Fruit fly (Drosophila melanogaster) whole organism, embryonic: ENCODE measurements around the gene Muted.

ENCODE experiments used
- CG11456 ChIP-seq: fragments of 200-800 bp; sonication (Bioruptor generic); IDR thresholded peaks from 3 replicates; pipeline ENCODE4 v1.3.6; 2022; ENCODE audit warnings: missing biosample characterization, missing genetic modification characterization
- CG13123 ChIP-seq: fragments of 200-800 bp; sonication (Bioruptor generic); optimal IDR thresholded peaks from 2 replicates; lab custom pipeline; 2016; ENCODE audit warnings: missing biosample characterization, missing genetic modification characterization
- CG13296 ChIP-seq: fragments of 200-800 bp; sonication (Bioruptor generic); optimal IDR thresholded peaks from 3 replicates; lab custom pipeline; 2018; ENCODE audit warnings: missing biosample characterization, mild to moderate bottlenecking, missing genetic modification characterization
- CG14667 ChIP-seq: fragments of 200-800 bp; sonication (Bioruptor generic); IDR thresholded peaks from 2 replicates; pipeline ENCODE4 v1.3.6; 2022; ENCODE audit warnings: missing biosample characterization, missing genetic modification characterization
- CG17186 ChIP-seq: fragments of 200-800 bp; sonication (Bioruptor generic); optimal IDR thresholded peaks from 3 replicates; lab custom pipeline; 2017; ENCODE audit warnings: missing biosample characterization, missing genetic modification reagents, missing genetic modification characterization
- CG17359 ChIP-seq: fragments of 200-800 bp; sonication (Bioruptor generic); optimal IDR thresholded peaks from 3 replicates; lab custom pipeline; 2018; ENCODE audit warnings: missing biosample characterization, mild to moderate bottlenecking, missing genetic modification characterization, moderate library complexity
- CG17829 ChIP-seq: fragments of 200-800 bp; optimal IDR thresholded peaks from 2 replicates; lab custom pipeline; 2019; ENCODE audit warnings: missing biosample characterization, mild to moderate bottlenecking, missing genetic modification characterization, moderate library complexity
- CG2199 ChIP-seq: fragments of 200-800 bp; sonication (Bioruptor generic); IDR thresholded peaks from 3 replicates; pipeline ENCODE4 v1.3.6; 2022; ENCODE audit warnings: missing biosample characterization, missing genetic modification characterization
- CG2875 ChIP-seq: fragments of 200-800 bp; sonication (Bioruptor generic); optimal IDR thresholded peaks from 2 replicates; lab custom pipeline; 2017; ENCODE audit warnings: missing biosample characterization, mild to moderate bottlenecking, missing genetic modification characterization, missing genetic modification reagents
- CG30020 ChIP-seq: fragments of 200-800 bp; optimal IDR thresholded peaks from 2 replicates; lab custom pipeline; 2019; ENCODE audit warnings: missing biosample characterization, mild to moderate bottlenecking, missing genetic modification characterization, moderate library complexity
- CG3281 ChIP-seq: fragments of 200-800 bp; sonication (Bioruptor generic); optimal IDR thresholded peaks from 3 replicates; lab custom pipeline; 2017; ENCODE audit warnings: missing biosample characterization, mild to moderate bottlenecking, missing genetic modification characterization
- CG3407 ChIP-seq: fragments of 200-800 bp; sonication (Bioruptor generic); optimal IDR thresholded peaks from 2 replicates; lab custom pipeline; 2018; ENCODE audit warnings: missing biosample characterization, mild to moderate bottlenecking, missing genetic modification characterization
- CG34376 ChIP-seq: fragments of 200-800 bp; sonication (Bioruptor generic); optimal IDR thresholded peaks from 2 replicates; lab custom pipeline; 2018; ENCODE audit warnings: missing biosample characterization, mild to moderate bottlenecking, missing genetic modification characterization
- CG3726 ChIP-seq: fragments of 200-800 bp; sonication (Bioruptor generic); IDR thresholded peaks from 3 replicates; pipeline ENCODE4, ENCODE4 v1.3.6; 2022; ENCODE audit warnings: missing biosample characterization, missing genetic modification characterization
- CG4404 ChIP-seq: fragments of 200-800 bp; sonication (Bioruptor generic); IDR thresholded peaks from 2 replicates; pipeline ENCODE4 v1.3.6; 2022; ENCODE audit warnings: missing biosample characterization, missing genetic modification characterization
- CG5953 ChIP-seq: fragments of 200-800 bp; sonication (Bioruptor generic); IDR thresholded peaks from 2 replicates; pipeline ENCODE4 v1.3.6; 2022; ENCODE audit warnings: missing biosample characterization, missing genetic modification characterization
- CG6254 ChIP-seq: fragments of 200-800 bp; sonication (Bioruptor generic); optimal IDR thresholded peaks from 3 replicates; lab custom pipeline; 2017; ENCODE audit warnings: mild to moderate bottlenecking, missing biosample characterization, missing genetic modification reagents, missing genetic modification characterization
- CG6272 ChIP-seq: fragments of 200-800 bp; sonication (Bioruptor generic); IDR thresholded peaks from 2 replicates; pipeline ENCODE4 v1.3.6; 2022; ENCODE audit warnings: missing biosample characterization, missing genetic modification characterization
- CG7271 ChIP-seq: fragments of 200-800 bp; sonication (Bioruptor generic); optimal IDR thresholded peaks from 2 replicates; lab custom pipeline; 2018; ENCODE audit warnings: missing biosample characterization, mild to moderate bottlenecking, missing genetic modification characterization, moderate library complexity
- CG7556 ChIP-seq: fragments of 200-800 bp; sonication (Bioruptor generic); optimal IDR thresholded peaks from 2 replicates; lab custom pipeline; 2017; ENCODE audit warnings: missing biosample characterization, mild to moderate bottlenecking, missing genetic modification characterization
- CG8089 ChIP-seq: fragments of 200-800 bp; sonication (Bioruptor generic); optimal IDR thresholded peaks from 3 replicates; lab custom pipeline; 2016; ENCODE audit warnings: missing biosample characterization, missing genetic modification characterization
- CG9817 ChIP-seq: fragments of 200-800 bp; sonication (Bioruptor generic); optimal IDR thresholded peaks from 2 replicates; lab custom pipeline; 2018; ENCODE audit warnings: missing biosample characterization, mild to moderate bottlenecking, missing genetic modification characterization, moderate library complexity
- HLH4C ChIP-seq: fragments of 200-800 bp; sonication (Bioruptor generic); IDR thresholded peaks from 3 replicates; pipeline ENCODE4 v1.3.6; 2022; ENCODE audit warnings: missing biosample characterization, missing genetic modification characterization; ENCODE audit not compliant: partially characterized antibody
- HmgZ ChIP-seq: fragments of 200-800 bp; sonication (Bioruptor generic); optimal IDR thresholded peaks from 2 replicates; lab custom pipeline; 2018; ENCODE audit warnings: missing biosample characterization, mild to moderate bottlenecking, missing genetic modification characterization
- Lhr ChIP-seq: fragments of 200-800 bp; sonication (Bioruptor generic); optimal IDR thresholded peaks from 3 replicates; lab custom pipeline; 2017; ENCODE audit warnings: mild to moderate bottlenecking, missing biosample characterization, missing genetic modification reagents, missing genetic modification characterization
- MTF-1 ChIP-seq: fragments of 200-800 bp; sonication (Bioruptor generic); optimal IDR thresholded peaks from 2 replicates; lab custom pipeline; 2018; ENCODE audit warnings: missing biosample characterization, mild to moderate bottlenecking, missing genetic modification characterization, borderline replicate concordance
- Mad ChIP-seq: fragments of 200-800 bp; sonication (Bioruptor generic); optimal IDR thresholded peaks from 2 replicates; lab custom pipeline; 2016; ENCODE audit warnings: missing biosample characterization, missing genetic modification characterization
- PHDP ChIP-seq: fragments of 200-800 bp; sonication (Bioruptor generic); optimal IDR thresholded peaks from 3 replicates; lab custom pipeline; 2018; ENCODE audit warnings: missing biosample characterization, mild to moderate bottlenecking, missing genetic modification characterization, moderate library complexity
- Ravus ChIP-seq: fragments of 200-800 bp; sonication (Bioruptor generic); IDR thresholded peaks from 2 replicates; pipeline ENCODE4 v1.3.6; 2022; ENCODE audit warnings: missing biosample characterization, missing genetic modification characterization
- Sin3A ChIP-seq: fragments of >200 bp; optimal IDR thresholded peaks from 2 replicates; lab custom pipeline; 2018
- Vsx1 ChIP-seq: fragments of 200-800 bp; sonication (Bioruptor generic); optimal IDR thresholded peaks from 2 replicates; lab custom pipeline; 2017; ENCODE audit warnings: missing biosample characterization, mild to moderate bottlenecking, missing genetic modification characterization, missing genetic modification reagents
- ap ChIP-seq: fragments of 200-800 bp; sonication (Bioruptor generic); IDR thresholded peaks from 2 replicates; pipeline ENCODE4 v1.3.6; 2022; ENCODE audit warnings: missing biosample characterization, missing genetic modification characterization
- corto ChIP-seq: fragments of 200-800 bp; sonication (Bioruptor generic); optimal IDR thresholded peaks from 2 replicates; lab custom pipeline; 2016; ENCODE audit warnings: missing biosample characterization, mild to moderate bottlenecking, missing genetic modification characterization, moderate library complexity
- dati ChIP-seq: fragments of 200-800 bp; sonication (Bioruptor generic); IDR thresholded peaks from 2 replicates; pipeline ENCODE4 v1.3.6; 2022; ENCODE audit warnings: missing biosample characterization, missing genetic modification characterization
- dysf ChIP-seq: fragments of 200-800 bp; sonication (Bioruptor generic); IDR thresholded peaks from 3 replicates; pipeline ENCODE4 v1.3.6; 2022; ENCODE audit warnings: missing biosample characterization, missing genetic modification characterization
- fd64A ChIP-seq: fragments of 200-800 bp; sonication (Bioruptor generic); optimal IDR thresholded peaks from 3 replicates; lab custom pipeline; 2018; ENCODE audit warnings: missing biosample characterization, mild to moderate bottlenecking, missing genetic modification characterization
- ftz-f1 ChIP-seq: fragments of 200-800 bp; sonication (Bioruptor generic); optimal IDR thresholded peaks from 2 replicates; lab custom pipeline; 2016; ENCODE audit warnings: missing biosample characterization, missing genetic modification characterization
- fu2 ChIP-seq: fragments of 200-800 bp; sonication (Bioruptor generic); optimal IDR thresholded peaks from 2 replicates; lab custom pipeline; 2016; ENCODE audit warnings: missing biosample characterization, missing genetic modification characterization
- grn ChIP-seq: fragments of 200-800 bp; sonication (Bioruptor generic); optimal IDR thresholded peaks from 3 replicates; lab custom pipeline; 2017; ENCODE audit warnings: missing biosample characterization, missing genetic modification characterization
- gsb-n ChIP-seq: fragments of 200-800 bp; sonication (Bioruptor generic); optimal IDR thresholded peaks from 3 replicates; lab custom pipeline; 2018; ENCODE audit warnings: missing biosample characterization, mild to moderate bottlenecking, missing genetic modification characterization
- kah ChIP-seq: fragments of 200-800 bp; sonication (Bioruptor generic); optimal IDR thresholded peaks from 2 replicates; lab custom pipeline; 2018; ENCODE audit warnings: missing biosample characterization, mild to moderate bottlenecking, missing genetic modification characterization
- p53 ChIP-seq: fragments of 200-800 bp; sonication (Bioruptor generic); optimal IDR thresholded peaks from 2 replicates; lab custom pipeline; 2016; ENCODE audit warnings: missing biosample characterization, missing genetic modification characterization
- pfk ChIP-seq: fragments of 200-800 bp; sonication (Bioruptor generic); optimal IDR thresholded peaks from 2 replicates; lab custom pipeline; 2018; ENCODE audit warnings: missing biosample characterization, mild to moderate bottlenecking, missing genetic modification characterization, moderate library complexity
- pho ChIP-seq: fragments of 200-800 bp; sonication (Bioruptor generic); optimal IDR thresholded peaks from 2 replicates; lab custom pipeline; 2016; ENCODE audit warnings: missing biosample characterization, missing genetic modification characterization
- seq ChIP-seq: fragments of 200-800 bp; sonication (Bioruptor generic); IDR thresholded peaks from 2 replicates; pipeline ENCODE4 v1.3.6; 2022; ENCODE audit warnings: missing biosample characterization, missing genetic modification characterization
- sug ChIP-seq: fragments of 200-800 bp; optimal IDR thresholded peaks from 2 replicates; lab custom pipeline; 2019; ENCODE audit warnings: missing biosample characterization, mild to moderate bottlenecking, missing genetic modification characterization, moderate library complexity
- trh ChIP-seq: fragments of 200-800 bp; sonication (Bioruptor generic); optimal IDR thresholded peaks from 2 replicates; lab custom pipeline; 2016; ENCODE audit warnings: missing biosample characterization, missing genetic modification characterization
- tup ChIP-seq: fragments of 200-800 bp; sonication (Bioruptor generic); optimal IDR thresholded peaks from 2 replicates; lab custom pipeline; 2016; ENCODE audit warnings: missing biosample characterization, mild to moderate bottlenecking, missing genetic modification characterization, moderate library complexity
- tx ChIP-seq: fragments of 200-800 bp; sonication (Bioruptor generic); optimal IDR thresholded peaks from 2 replicates; lab custom pipeline; 2016; ENCODE audit warnings: missing biosample characterization, missing genetic modification characterization
- zf30C ChIP-seq: fragments of 200-800 bp; sonication (Bioruptor generic); optimal IDR thresholded peaks from 3 replicates; lab custom pipeline; 2018; ENCODE audit warnings: missing biosample characterization, mild to moderate bottlenecking, missing genetic modification characterization

The Muted gene

DNA sequence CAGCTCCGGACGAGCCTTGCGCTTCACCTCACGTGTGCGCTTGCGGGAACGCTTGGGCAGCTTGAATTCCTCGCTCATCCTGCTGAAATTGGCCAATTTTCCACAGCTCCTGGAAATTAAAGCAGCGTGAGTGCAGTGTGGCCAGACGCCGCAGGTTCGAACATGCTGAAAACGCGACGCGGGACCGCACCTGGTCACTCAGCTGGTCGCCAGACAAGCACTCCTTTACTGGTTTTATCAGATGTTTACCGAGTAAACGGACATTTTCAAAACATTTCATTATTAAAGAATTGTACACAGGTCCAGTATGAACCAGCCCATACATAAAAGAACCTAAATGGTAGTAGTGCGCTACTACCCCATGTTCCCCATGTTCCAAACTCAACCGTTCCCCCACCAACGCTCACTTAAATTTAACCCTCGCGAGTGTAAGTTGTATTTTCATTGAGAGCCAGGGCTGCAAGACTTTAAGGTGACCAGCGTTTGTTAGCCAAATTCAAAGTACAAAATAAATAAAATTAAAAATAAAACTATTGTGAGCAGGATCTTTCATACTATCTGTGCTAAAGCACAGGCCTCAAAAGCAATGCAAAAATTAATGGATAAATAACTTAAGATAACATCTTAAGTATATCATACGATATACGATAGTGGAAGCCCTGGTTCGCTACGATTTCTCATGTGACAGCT, at the start of gene Muted, which contains the start of the genes JMJD6 and CG7071 (continued):
- TF ChIP-seq Vsx1 (GFP tag; lab: Kevin White, UChicago) (peak; percentile 79), CG13123 (peak; percentile 89), CG3726 (peak; percentile 84; the same call in 2 of the 3 replicates), CG4404 (GFP tag; lab: Robert Waterston, UW) (peak; percentile 91), fu2 (GFP tag; lab: Kevin White, UChicago) (peak; percentile 85), dati (GFP tag; lab: Robert Waterston, UW) (peak; percentile 87), HmgZ (tag; lab: Kevin White, UChicago) (peak; percentile 93), CG11456 (GFP tag; lab: Robert Waterston, UW) (peak; percentile 93), CG7271 (tag; lab: Kevin White, UChicago) (peak; percentile 69), ftz-f1 (GFP tag; lab: Kevin White, UChicago) (peak; percentile 74), PHDP (tag; lab: Kevin White, UChicago) (peak; percentile 92), CG13296 (peak; percentile 89), tup (GFP tag; lab: Kevin White, UChicago) (peak; percentile 86), tx (peak; percentile 91), Sin3A (peak; percentile 88), corto (GFP tag; lab: Kevin White, UChicago) (peak; percentile 76), Lhr (GFP tag; lab: Kevin White, UChicago) (peak; percentile 74), CG5953 (GFP tag; lab: Robert Waterston, UW) (peak; percentile 80), CG30020 (tag; lab: Kevin White, UChicago) (peak; percentile 90), CG3281 (peak; percentile 92), Ravus (GFP tag; lab: Robert Waterston, UW) (peak; percentile 53), CG8089 (GFP tag; lab: Kevin White, UChicago) (peak; percentile 83), CG7556 (GFP tag; lab: Kevin White, UChicago) (peak; percentile 85), Mad (GFP tag; lab: Kevin White, UChicago) (peak; percentile 83), p53 (GFP tag; lab: Kevin White, UChicago) (peak; percentile 19), trh (GFP tag; lab: Kevin White, UChicago) (peak; percentile 54), MTF-1 (peak; percentile 76), CG3407 (GFP tag; lab: Kevin White, UChicago) (peak; percentile 64), CG6254 (GFP tag; lab: Kevin White, UChicago) (peak; percentile 62), CG17829 (tag; lab: Kevin White, UChicago) (peak; percentile 88), grn (GFP tag; lab: Kevin White, UChicago) (peak; percentile 98), CG2875 (GFP tag; lab: Kevin White, UChicago) (peak; percentile 72), pfk (GFP tag; lab: Kevin White, UChicago) (peak; percentile 97), CG14667 (GFP tag; lab: Robert Waterston, UW) (peak; percentile 89), CG34376 (GFP tag; lab: Kevin White, UChicago) (peak; percentile 93), ap (GFP tag; lab: Robert Waterston, UW) (peak; percentile 87), seq (GFP tag; lab: Robert Waterston, UW) (peak; percentile 93), HLH4C (peak; percentile 68), CG6272 (GFP tag; lab: Robert Waterston, UW) (peak; percentile 89), sug (tag; lab: Kevin White, UChicago) (peak; percentile 88), dysf (GFP tag; lab: Robert Waterston, UW) (peak; percentile 90), kah (GFP tag; lab: Kevin White, UChicago) (peak; percentile 59), CG17186 (GFP tag; lab: Kevin White, UChicago) (peak; percentile 60), CG9817 (tag; lab: Kevin White, UChicago) (peak; percentile 95), CG17359 (tag; lab: Kevin White, UChicago) (peak; percentile 90), pho (GFP tag; lab: Kevin White, UChicago) (peak; percentile 91), CG2199 (0 out of 3 replicates have a peak, but pooled peaks have one; percentile 62), zf30C (GFP tag; lab: Kevin White, UChicago) (peak; percentile 9), fd64A (GFP tag; lab: Kevin White, UChicago) (peak; percentile 26), gsb-n (tag; lab: Kevin White, UChicago) (peak; percentile 73)
